Worm (Caenorhabditis elegans): ENCODE data around the gene nrf-6.

DNA sequence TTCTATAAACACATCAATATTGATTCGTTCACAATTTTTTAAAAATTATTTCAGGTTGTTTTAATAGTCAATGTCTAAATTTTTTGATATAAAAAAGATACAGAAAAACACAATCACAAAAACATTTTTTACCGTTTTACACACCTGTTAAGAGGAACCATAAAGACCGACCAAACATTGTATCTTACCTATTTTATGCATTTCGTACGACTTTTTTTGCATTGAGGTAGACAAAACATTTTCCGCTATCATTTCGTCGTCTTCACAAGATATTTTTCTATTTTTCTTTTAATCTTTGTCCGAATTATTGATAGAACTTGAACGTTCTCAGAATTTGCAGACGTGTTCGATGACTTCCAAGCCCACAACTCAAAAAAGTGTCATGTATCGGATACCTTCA is 24.2 kb downstream of the nrf-6 start, which contains the start of gene glna-2:
- TF ChIP-seq grh-1 (GFP tag; IDR thresholded peaks at IDR 0.05): no peak
- TF ChIP-seq ztf-11 (tag; optimal IDR thresholded peaks at IDR 0.05): no peak
